Fruit fly (Drosophila melanogaster) whole organism, embryonic: ENCODE results near the gene spd-2.

Experiments
- ATbp ChIP-seq: fragments of 200-800 bp; sonication (Bioruptor generic); optimal IDR thresholded peaks from 2 replicates; lab custom pipeline; 2017; ENCODE audit warnings: missing biosample characterization, mild to moderate bottlenecking, missing genetic modification characterization, missing genetic modification reagents
- CG1024 ChIP-seq: fragments of 200-800 bp; sonication (Bioruptor generic); IDR thresholded peaks from 2 replicates; pipeline ENCODE4 v1.3.6; 2022; ENCODE audit warnings: missing biosample characterization, missing genetic modification characterization
- CG10274 ChIP-seq: fragments of 200-800 bp; sonication (Bioruptor generic); optimal IDR thresholded peaks from 3 replicates; lab custom pipeline; 2017; ENCODE audit warnings: missing biosample characterization, mild to moderate bottlenecking, missing genetic modification characterization
- CG10565 ChIP-seq: fragments of 200-800 bp; sonication (Bioruptor generic); optimal IDR thresholded peaks from 3 replicates; lab custom pipeline; 2016; ENCODE audit warnings: missing biosample characterization, mild to moderate bottlenecking, missing genetic modification characterization
- CG13296 ChIP-seq: fragments of 200-800 bp; sonication (Bioruptor generic); optimal IDR thresholded peaks from 3 replicates; lab custom pipeline; 2018; ENCODE audit warnings: missing biosample characterization, mild to moderate bottlenecking, missing genetic modification characterization
- CG14050 ChIP-seq: fragments of 200-800 bp; sonication (Bioruptor generic); IDR thresholded peaks from 3 replicates; pipeline ENCODE4 v1.3.6; 2022; ENCODE audit warnings: missing biosample characterization, missing genetic modification characterization
- CG1603 ChIP-seq: fragments of 200-800 bp; sonication (Bioruptor generic); optimal IDR thresholded peaks from 2 replicates; lab custom pipeline; 2019; ENCODE audit warnings: missing biosample characterization, mild to moderate bottlenecking, missing genetic modification characterization, moderate library complexity
- CG16863 ChIP-seq: fragments of 200-800 bp; sonication (Bioruptor generic); optimal IDR thresholded peaks from 3 replicates; lab custom pipeline; 2016; ENCODE audit warnings: missing biosample characterization, missing genetic modification characterization
- CG17568 ChIP-seq: fragments of 200-800 bp; sonication (Bioruptor generic); optimal IDR thresholded peaks from 2 replicates; lab custom pipeline; 2018; ENCODE audit warnings: missing biosample characterization, mild to moderate bottlenecking, missing genetic modification characterization, moderate library complexity
- CG18599 ChIP-seq: fragments of 200-800 bp; sonication (Bioruptor generic); optimal IDR thresholded peaks from 3 replicates; lab custom pipeline; 2017; ENCODE audit warnings: missing biosample characterization, missing genetic modification characterization, mild to moderate bottlenecking, moderate library complexity, missing genetic modification reagents
- CG2129 ChIP-seq: fragments of 200-800 bp; sonication (Bioruptor generic); IDR thresholded peaks from 2 replicates; pipeline ENCODE4 v1.3.6; 2022; ENCODE audit warnings: missing biosample characterization, missing genetic modification characterization; ENCODE audit not compliant: partially characterized antibody
- CG2199 ChIP-seq: fragments of 200-800 bp; sonication (Bioruptor generic); IDR thresholded peaks from 3 replicates; pipeline ENCODE4 v1.3.6; 2022; ENCODE audit warnings: missing biosample characterization, missing genetic modification characterization
- CG2875 ChIP-seq: fragments of 200-800 bp; sonication (Bioruptor generic); optimal IDR thresholded peaks from 2 replicates; lab custom pipeline; 2017; ENCODE audit warnings: missing biosample characterization, mild to moderate bottlenecking, missing genetic modification characterization, missing genetic modification reagents
- CG2889 ChIP-seq: fragments of 200-800 bp; sonication (Bioruptor generic); IDR thresholded peaks from 3 replicates; pipeline ENCODE4 v1.3.6; 2022; ENCODE audit warnings: missing biosample characterization, missing genetic modification characterization
- CG30020 ChIP-seq: fragments of 200-800 bp; optimal IDR thresholded peaks from 2 replicates; lab custom pipeline; 2019; ENCODE audit warnings: missing biosample characterization, mild to moderate bottlenecking, missing genetic modification characterization, moderate library complexity
- CG30403 ChIP-seq: fragments of 200-800 bp; sonication (Bioruptor generic); optimal IDR thresholded peaks from 3 replicates; lab custom pipeline; 2016; ENCODE audit warnings: missing biosample characterization, missing genetic modification characterization
- CG31365 ChIP-seq: fragments of 200-800 bp; sonication (Bioruptor generic); optimal IDR thresholded peaks from 2 replicates; lab custom pipeline; 2018; ENCODE audit warnings: missing biosample characterization, mild to moderate bottlenecking, missing genetic modification characterization
- CG31441 ChIP-seq: fragments of 200-800 bp; sonication (Bioruptor generic); IDR thresholded peaks from 2 replicates; pipeline ENCODE4 v1.3.6; 2022; ENCODE audit warnings: missing biosample characterization, missing genetic modification characterization
- CG3847 ChIP-seq: fragments of 200-800 bp; sonication (Bioruptor generic); IDR thresholded peaks from 2 replicates; pipeline ENCODE4 v1.3.6; 2022; ENCODE audit warnings: missing biosample characterization, missing genetic modification characterization
- CG4820 ChIP-seq: fragments of 200-800 bp; sonication (Bioruptor generic); optimal IDR thresholded peaks from 3 replicates; lab custom pipeline; 2016; ENCODE audit warnings: missing biosample characterization, missing genetic modification characterization
- CG4854 ChIP-seq: fragments of 200-800 bp; sonication (Bioruptor generic); optimal IDR thresholded peaks from 2 replicates; lab custom pipeline; 2016; ENCODE audit warnings: missing biosample characterization, missing genetic modification characterization, inconsistent platforms
- CG6175 ChIP-seq: fragments of 200-800 bp; sonication (Bioruptor generic); IDR thresholded peaks from 3 replicates; pipeline ENCODE4 v1.3.6; 2022; ENCODE audit warnings: missing biosample characterization, missing genetic modification characterization
- CG6854 ChIP-seq: fragments of 200-800 bp; sonication (Bioruptor generic); optimal IDR thresholded peaks from 3 replicates; lab custom pipeline; 2017; ENCODE audit warnings: missing biosample characterization, mild to moderate bottlenecking, missing genetic modification characterization
- CG7556 ChIP-seq: fragments of 200-800 bp; sonication (Bioruptor generic); optimal IDR thresholded peaks from 2 replicates; lab custom pipeline; 2017; ENCODE audit warnings: missing biosample characterization, mild to moderate bottlenecking, missing genetic modification characterization
- CG7786 ChIP-seq: fragments of 200-800 bp; sonication (Bioruptor generic); optimal IDR thresholded peaks from 2 replicates; lab custom pipeline; 2016; ENCODE audit warnings: missing biosample characterization, missing genetic modification characterization
- CG7839 ChIP-seq: fragments of 200-800 bp; sonication (Bioruptor generic); optimal IDR thresholded peaks from 3 replicates; lab custom pipeline; 2018; ENCODE audit warnings: missing biosample characterization, mild to moderate bottlenecking, missing genetic modification characterization, moderate library complexity
- CG8281 ChIP-seq: fragments of 200-800 bp; sonication (Bioruptor generic); optimal IDR thresholded peaks from 2 replicates; lab custom pipeline; 2018; ENCODE audit warnings: missing biosample characterization, mild to moderate bottlenecking, missing genetic modification characterization, moderate library complexity
- Gug ChIP-seq: fragments of 200-800 bp; sonication (Bioruptor generic); IDR thresholded peaks from 4 replicates; pipeline ENCODE4 v1.3.6; 2022; ENCODE audit warnings: missing biosample characterization, missing genetic modification characterization
- H15 ChIP-seq: fragments of 200-800 bp; sonication (Bioruptor generic); IDR thresholded peaks from 3 replicates; pipeline ENCODE4 v1.3.6; 2022; ENCODE audit warnings: missing biosample characterization, missing genetic modification characterization
- HLH3B ChIP-seq: fragments of 200-800 bp; sonication (Bioruptor generic); IDR thresholded peaks from 2 replicates; pipeline ENCODE4 v1.3.6; 2022; ENCODE audit warnings: missing biosample characterization, missing genetic modification characterization
- Jarid2 ChIP-seq: fragments of 200-800 bp; sonication (Bioruptor generic); optimal IDR thresholded peaks from 3 replicates; lab custom pipeline; 2017; ENCODE audit warnings: mild to moderate bottlenecking, missing biosample characterization, missing genetic modification reagents, missing genetic modification characterization
- Side ChIP-seq: fragments of 200-800 bp; sonication (Bioruptor generic); optimal IDR thresholded peaks from 2 replicates; lab custom pipeline; 2016; ENCODE audit warnings: missing biosample characterization, missing genetic modification characterization
- YL-1 ChIP-seq: fragments of 200-800 bp; sonication (Bioruptor generic); optimal IDR thresholded peaks from 3 replicates; lab custom pipeline; 2017; ENCODE audit warnings: missing biosample characterization, mild to moderate bottlenecking, missing genetic modification characterization
- ash1 ChIP-seq: fragments of 200-800 bp; sonication (Bioruptor generic); optimal IDR thresholded peaks from 2 replicates; lab custom pipeline; 2018; ENCODE audit warnings: missing biosample characterization, mild to moderate bottlenecking, missing genetic modification characterization
- btn ChIP-seq: fragments of 200-800 bp; sonication (Bioruptor generic); optimal IDR thresholded peaks from 2 replicates; lab custom pipeline; 2016; ENCODE audit warnings: missing biosample characterization, missing genetic modification characterization
- cad ChIP-seq: fragments of >200 bp; optimal IDR thresholded peaks from 2 replicates; lab custom pipeline; 2017; ENCODE audit warnings: missing biosample characterization, missing genetic modification characterization
- ci ChIP-seq: fragments of 200-800 bp; sonication (Bioruptor generic); IDR thresholded peaks from 3 replicates; pipeline ENCODE4 v1.3.6; 2022; ENCODE audit warnings: missing biosample characterization, missing genetic modification characterization
- dan ChIP-seq: fragments of 200-800 bp; sonication (Bioruptor generic); IDR thresholded peaks from 2 replicates; pipeline ENCODE4 v1.3.6; 2022; ENCODE audit warnings: missing biosample characterization, missing genetic modification characterization
- ftz-f1 ChIP-seq: fragments of 200-800 bp; sonication (Bioruptor generic); optimal IDR thresholded peaks from 2 replicates; lab custom pipeline; 2016; ENCODE audit warnings: missing biosample characterization, missing genetic modification characterization
- gce ChIP-seq: fragments of 200-800 bp; sonication (Bioruptor generic); IDR thresholded peaks from 3 replicates; pipeline ENCODE4 v1.3.6; 2022; ENCODE audit warnings: missing biosample characterization, missing genetic modification characterization
- gsb ChIP-seq: fragments of 200-800 bp; sonication (Bioruptor generic); IDR thresholded peaks from 2 replicates; pipeline ENCODE4 v1.3.6; 2022; ENCODE audit warnings: missing biosample characterization, missing genetic modification characterization
- jumu ChIP-seq: fragments of 200-800 bp; sonication (Bioruptor generic); optimal IDR thresholded peaks from 3 replicates; lab custom pipeline; 2016; ENCODE audit warnings: missing biosample characterization, missing genetic modification characterization
- lov ChIP-seq, 2 experiments: fragments of 200-800 bp in 1 of 2; fragments of >200 bp in 1 of 2; sonication (Bioruptor generic) in 1 of 2; IDR thresholded peaks in 1 of 2; optimal IDR thresholded peaks in 1 of 2; 2 replicates in 1 of 2; 3 replicates in 1 of 2; pipeline versions ENCODE4 v1.3.6 to Lab custom; 2017 to 2022; ENCODE audit warnings: missing biosample characterization in 1 of 2, missing genetic modification characterization in 1 of 2
- odd ChIP-seq: fragments of 200-800 bp; sonication (Bioruptor generic); optimal IDR thresholded peaks from 2 replicates; lab custom pipeline; 2017; ENCODE audit warnings: missing biosample characterization, mild to moderate bottlenecking, missing genetic modification characterization
- otp ChIP-seq: fragments of 200-800 bp; sonication (Bioruptor generic); IDR thresholded peaks from 3 replicates; pipeline ENCODE4, ENCODE4 v1.3.6; 2022; ENCODE audit warnings: missing biosample characterization, missing genetic modification characterization
- pho ChIP-seq: fragments of 200-800 bp; sonication (Bioruptor generic); optimal IDR thresholded peaks from 2 replicates; lab custom pipeline; 2016; ENCODE audit warnings: missing biosample characterization, missing genetic modification characterization
- row ChIP-seq: fragments of 200-800 bp; sonication (Bioruptor generic); IDR thresholded peaks from 3 replicates; pipeline ENCODE4 v1.3.6; 2022; ENCODE audit warnings: missing biosample characterization, missing genetic modification characterization
- sna ChIP-seq: fragments of 200-800 bp; sonication (Bioruptor generic); IDR thresholded peaks from 2 replicates; pipeline ENCODE4 v1.3.6; 2022; ENCODE audit warnings: missing biosample characterization, missing genetic modification characterization; ENCODE audit not compliant: partially characterized antibody
- sug ChIP-seq: fragments of 200-800 bp; optimal IDR thresholded peaks from 2 replicates; lab custom pipeline; 2019; ENCODE audit warnings: missing biosample characterization, mild to moderate bottlenecking, missing genetic modification characterization, moderate library complexity
- tx ChIP-seq: fragments of 200-800 bp; sonication (Bioruptor generic); optimal IDR thresholded peaks from 2 replicates; lab custom pipeline; 2016; ENCODE audit warnings: missing biosample characterization, missing genetic modification characterization
- wdn ChIP-seq: fragments of 200-800 bp; sonication (Bioruptor generic); IDR thresholded peaks from 2 replicates; pipeline ENCODE4 v1.3.6; 2022; ENCODE audit warnings: missing biosample characterization, missing genetic modification characterization

Gene spd-2

dm6 chr3L:16581201-16581705, 13.6 kb downstream of the spd-2 start, which contains the start of gene Smn (continued):
- TF ChIP-seq jumu (GFP tag; lab: Kevin White, UChicago) (peak; percentile 53), CG31441 (GFP tag; lab: Robert Waterston, UW) (peak; percentile 53; the same call in 1 of the 2 replicates), CG6175 (GFP tag; lab: Robert Waterston, UW) (no peak), CG1603 (tag; lab: Kevin White, UChicago) (peak; percentile 18), CG6854 (no peak), CG30020 (tag; lab: Kevin White, UChicago) (peak; percentile 31), CG3847 (peak; percentile 55), CG13296 (peak; percentile 27), otp (no peak), CG2199 (no peak), pho (GFP tag; lab: Kevin White, UChicago) (peak; percentile 58), lov (optimal IDR thresholded peaks at IDR 0.05; lab: Kevin White, UChicago) (no peak), lov (GFP tag; IDR thresholded peaks at IDR 0.05; lab: Robert Waterston, UW) (no peak), CG17568 (GFP tag; lab: Kevin White, UChicago) (no peak), gsb (GFP tag; lab: Robert Waterston, UW) (no peak), CG2875 (GFP tag; lab: Kevin White, UChicago) (no peak), CG1024 (no peak), CG18599 (GFP tag; lab: Kevin White, UChicago) (peak; percentile 69), CG4854 (GFP tag; lab: Kevin White, UChicago) (no peak), Gug (GFP tag; lab: Robert Waterston, UW) (no peak), ftz-f1 (GFP tag; lab: Kevin White, UChicago) (no peak), CG31365 (no peak), CG16863 (GFP tag; lab: Kevin White, UChicago) (peak; percentile 52), CG10565 (GFP tag; lab: Kevin White, UChicago) (no peak), CG8281 (tag; lab: Kevin White, UChicago) (peak; percentile 32), ci (GFP tag; lab: Robert Waterston, UW) (no peak), CG2889 (no peak), HLH3B (GFP tag; lab: Robert Waterston, UW) (no peak), H15 (GFP tag; lab: Robert Waterston, UW) (no peak), CG30403 (GFP tag; lab: Kevin White, UChicago) (peak; percentile 72), btn (no peak), Jarid2 (GFP tag; lab: Kevin White, UChicago) (no peak), ATbp (GFP tag; lab: Kevin White, UChicago) (no peak), wdn (GFP tag; lab: Robert Waterston, UW) (no peak), CG7839 (tag; lab: Kevin White, UChicago) (peak; percentile 40), gce (GFP tag; lab: Robert Waterston, UW) (no peak), sna (GFP tag; lab: Robert Waterston, UW) (peak; percentile 73), sug (tag; lab: Kevin White, UChicago) (peak; percentile 58), cad (GFP tag; lab: Kevin White, UChicago) (no peak), CG2129 (peak; percentile 72), CG7556 (GFP tag; lab: Kevin White, UChicago) (peak; percentile 26), CG7786 (peak; percentile 59), CG10274 (no peak), row (peak; percentile 83), dan (GFP tag; lab: Robert Waterston, UW) (no peak), CG4820 (GFP tag; lab: Kevin White, UChicago) (peak; percentile 27), ash1 (GFP tag; lab: Kevin White, UChicago) (no peak), Side (GFP tag; lab: Kevin White, UChicago) (peak; percentile 67), odd (GFP tag; lab: Kevin White, UChicago) (no peak), tx (GFP tag; lab: Kevin White, UChicago) (no peak), CG14050 (GFP tag; lab: Robert Waterston, UW) (no peak), YL-1 (GFP tag; lab: Kevin White, UChicago) (peak; percentile 17)
